Worm (Caenorhabditis elegans) whole organism, young adult: ENCODE measurements around the gene srh-44.
A peak's percentile ranks its signal among the peaks of the same experiment; 100 is the strongest.

Experiments
- D2030.7 ChIP-seq: fragments of 200-800 bp; sonication (Bioruptor generic); IDR thresholded peaks from 2 replicates; pipeline ENCODE4 v1.3.6; 2022; ENCODE audit warnings: missing genetic modification reagents, missing genetic modification characterization, missing compliant biosample characterization
- efl-1 ChIP-seq: fragments of 150-350 bp; optimal IDR thresholded peaks from 2 replicates; lab custom pipeline; 2014; ENCODE audit warnings: missing biosample characterization, missing genetic modification reagents, missing genetic modification characterization
- ekl-4 ChIP-seq: fragments of 200-800 bp; sonication (Bioruptor generic); IDR thresholded peaks from 2 replicates; pipeline ENCODE4 v1.3.6; 2022; ENCODE audit warnings: missing genetic modification reagents, missing genetic modification characterization, missing compliant biosample characterization
- hlh-26 ChIP-seq: fragments of 200-800 bp; sonication (Bioruptor generic); conservative IDR thresholded peaks from 2 replicates; pipeline ENCODE4 v1.3.6; 2022; ENCODE audit warnings: missing genetic modification reagents, missing genetic modification characterization, missing compliant biosample characterization
- hmg-1.2 ChIP-seq: fragments of 200-800 bp; sonication (Bioruptor generic); IDR thresholded peaks from 2 replicates; pipeline ENCODE4 v1.3.6; 2022; ENCODE audit warnings: missing genetic modification reagents, missing genetic modification characterization, missing compliant biosample characterization
- lin-40 ChIP-seq: sonication (generic microtip); optimal IDR thresholded peaks from 2 replicates; lab custom pipeline; 2016; ENCODE audit warnings: missing genetic modification characterization, mild to moderate bottlenecking, missing compliant biosample characterization, missing genotype, missing genetic modification reagents
- madf-6 ChIP-seq: fragments of 200-800 bp; sonication (Bioruptor generic); IDR thresholded peaks from 2 replicates; pipeline ENCODE4 v1.3.6; 2022; ENCODE audit warnings: missing genetic modification reagents, missing genetic modification characterization, missing compliant biosample characterization
- nfya-1 ChIP-seq: sonication (generic microtip); optimal IDR thresholded peaks from 2 replicates; lab custom pipeline; 2017; ENCODE audit warnings: antibody characterized with exemption, missing compliant biosample characterization, missing genetic modification characterization, borderline replicate concordance; ENCODE audit not compliant: insufficient read depth
- nhr-179 ChIP-seq: sonication (generic microtip); optimal IDR thresholded peaks from 2 replicates; lab custom pipeline; 2016; ENCODE audit warnings: mild to moderate bottlenecking, missing genetic modification characterization, missing compliant biosample characterization
- pha-4 ChIP-seq: fragments of 150-350 bp; sonication (generic microtip); optimal IDR thresholded peaks from 2 replicates; lab custom pipeline; 2014; ENCODE audit warnings: missing biosample characterization, missing genetic modification reagents, missing genetic modification characterization
- rec-8 ChIP-seq, 2 experiments: sonication (generic microtip); optimal IDR thresholded peaks; 2 replicates each; lab custom pipeline; 2016; ENCODE audit warnings: mild to moderate bottlenecking in 2 of 2, missing genetic modification characterization in 2 of 2, missing genetic modification reagents in 2 of 2, missing genotype in 2 of 2, missing biosample characterization in 1 of 2, missing compliant biosample characterization in 1 of 2, moderate library complexity in 1 of 2
- snpc-4 ChIP-seq, 5 experiments: fragments of 150-350 bp in 1 of 5; sonication (generic microtip) in 4 of 5; optimal IDR thresholded peaks; 2 replicates each; lab custom pipeline; 2014 to 2018; ENCODE audit warnings: missing genetic modification characterization in 5 of 5, missing biosample characterization in 3 of 5, antibody characterized with exemption in 2 of 5, mild to moderate bottlenecking in 2 of 5, missing compliant biosample characterization in 2 of 5, missing genotype in 2 of 5, moderate library complexity in 2 of 5, missing genetic modification reagents in 1 of 5

DNA sequence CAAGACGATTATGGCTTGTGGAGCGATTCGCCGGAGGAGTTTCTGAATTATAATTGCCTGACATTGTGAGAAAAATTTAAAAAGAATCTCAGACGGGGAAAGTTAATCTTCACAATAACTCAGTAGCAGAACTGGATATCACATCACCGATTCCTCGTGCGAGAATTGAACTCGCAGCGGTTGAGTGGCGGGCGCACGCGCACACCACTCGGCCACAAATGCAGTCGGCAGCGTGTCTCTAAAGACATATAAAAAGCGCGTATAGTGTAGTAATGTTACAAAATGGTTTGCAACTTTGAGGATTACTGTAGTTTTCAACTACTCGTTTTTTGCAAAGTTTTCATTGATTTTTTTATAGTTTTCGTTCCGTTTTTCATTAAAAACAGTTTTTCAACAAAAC is 30.3 kb upstream of the srh-44 start:
- TF ChIP-seq ekl-4 (GFP tag; lab: Robert Waterston, UW) (peak; percentile 92), nfya-1 (no peak), madf-6 (GFP tag; lab: Robert Waterston, UW) (peak; percentile 86), snpc-4 (GFP tag; optimal IDR thresholded peaks at IDR 0.05; lab: Kevin White, UChicago) (peak; percentile 83), snpc-4 (tag; optimal IDR thresholded peaks at IDR 0.05; lab: Kevin White, UChicago) (peak; percentile 62 to 82 (median 77)), nhr-179 (tag; lab: Kevin White, UChicago) (peak; percentile 75), hmg-1.2 (GFP tag; lab: Robert Waterston, UW) (peak; percentile 85), efl-1 (peak; percentile 25), lin-40 (tag; lab: Kevin White, UChicago) (peak; percentile 66), hlh-26 (GFP tag; lab: Robert Waterston, UW) (0 out of 2 replicates have a peak, but pooled peaks have one; percentile 25), rec-8 (tag; optimal IDR thresholded peaks at IDR 0.05; lab: Kevin White, UChicago) (peak; percentile 92 to 98), pha-4 (tag; lab: Kevin White, UChicago) (no peak), D2030.7 (GFP tag; lab: Robert Waterston, UW) (peak; percentile 90)
